Worm (Caenorhabditis elegans) whole organism, L2 larva: Measurements from ENCODE around the gene T28A11.17.

Experiments used
- alr-1 ChIP-seq: fragments of 150-350 bp; optimal IDR thresholded peaks from 2 replicates; lab custom pipeline; 2014; ENCODE audit warnings: missing biosample characterization, missing genetic modification characterization
- blmp-1 ChIP-seq: sonication (generic microtip); optimal IDR thresholded peaks from 2 replicates; lab custom pipeline; 2017; ENCODE audit warnings: missing genetic modification characterization, mild to moderate bottlenecking, missing compliant biosample characterization, antibody characterized with exemption, moderate library complexity; ENCODE audit not compliant: insufficient read depth
- elt-3 ChIP-seq: sonication (generic microtip); optimal IDR thresholded peaks from 2 replicates; lab custom pipeline; 2017; ENCODE audit warnings: missing biosample characterization, missing genetic modification characterization
- fos-1 ChIP-seq: fragments of 150-350 bp; optimal IDR thresholded peaks from 2 replicates; lab custom pipeline; 2014; ENCODE audit warnings: missing biosample characterization, missing genetic modification characterization
- snpc-4 ChIP-seq: fragments of 150-350 bp; optimal IDR thresholded peaks from 2 replicates; lab custom pipeline; 2014; ENCODE audit warnings: missing biosample characterization, missing genetic modification characterization
- ztf-11 ChIP-seq: sonication (generic microtip); optimal IDR thresholded peaks from 2 replicates; lab custom pipeline; 2017; ENCODE audit warnings: missing biosample characterization, missing genetic modification characterization
- ztf-4 ChIP-seq: fragments of 150-350 bp; optimal IDR thresholded peaks from 2 replicates; lab custom pipeline; 2014; ENCODE audit warnings: missing biosample characterization, missing genetic modification characterization

DNA sequence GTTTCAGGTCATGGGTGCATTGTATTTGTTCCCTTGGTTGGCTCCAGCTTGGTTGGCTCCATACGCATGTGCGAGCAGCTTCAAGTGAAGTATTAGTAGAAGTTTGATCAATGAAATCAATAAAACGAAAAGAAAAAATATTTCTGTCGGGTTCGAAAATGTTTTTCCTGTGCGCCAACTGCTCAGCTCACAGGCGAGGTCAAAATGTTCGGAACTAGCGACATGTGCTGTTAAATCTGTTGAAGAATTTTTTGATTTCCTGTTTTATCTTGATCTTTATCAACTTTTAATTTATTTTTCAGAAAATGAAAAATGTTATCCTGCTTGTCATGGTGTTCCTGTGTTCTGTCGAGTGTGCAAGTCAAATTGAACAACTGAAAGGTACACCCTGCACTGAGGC, 15.4 kb upstream of the T28A11.17 start, which contains the start of gene T28A11.25:
- no peak for TF ChIP-seq elt-3 (tag; lab: Kevin White, UChicago)
- TF ChIP-seq ztf-4 (tag; lab: Kevin White, UChicago): no peak
- no peak for TF ChIP-seq blmp-1 (tag; lab: Kevin White, UChicago)
- TF ChIP-seq alr-1: no peak
- TF ChIP-seq snpc-4 (tag; lab: Kevin White, UChicago): no peak
- TF ChIP-seq ztf-11 (tag; lab: Kevin White, UChicago): no peak
- TF ChIP-seq fos-1: no peak
